In genomic region chr2L:9698923-9699493, dm6 we compare ENCODE assay signal across 1 fruit fly cellular context.
TF ChIP-seq lines count a peak whose summit lies in the region.

Gene Pka-C1 (minus strand): TSS chr2L:9699297.

TF ChIP-seq in whole organism, embryonic, 481 proteins besides CTCF, POLR2A, EP300 and RAD21 (continued from another document):
- TF ChIP-seq row (GFP tag; IDR thresholded peaks at IDR 0.05; lab: Robert Waterston, UW): peak; percentile 59; the same call in 2 of the 3 replicates
- TF ChIP-seq HmgZ (tag; optimal IDR thresholded peaks at IDR 0.05; lab: Kevin White, UChicago): peak; percentile 34
- TF ChIP-seq Six4 (GFP tag; optimal IDR thresholded peaks at IDR 0.05; lab: Kevin White, UChicago): no peak
- TF ChIP-seq CG3065 (GFP tag; optimal IDR thresholded peaks at IDR 0.05; lab: Kevin White, UChicago): no peak
- TF ChIP-seq Ravus (GFP tag; IDR thresholded peaks at IDR 0.05; lab: Robert Waterston, UW): no peak
- TF ChIP-seq CG2116 (GFP tag; optimal IDR thresholded peaks at IDR 0.05; lab: Kevin White, UChicago): peak; percentile 94
